Fruit fly (Drosophila melanogaster): Measurements from ENCODE around the gene ScsbetaA.

The ScsbetaA gene

dm6 chr3R:8965546-8965945 is 27.0 kb downstream of the ScsbetaA start:
- TF ChIP-seq zen (tag; optimal IDR thresholded peaks at IDR 0.05) (peak; percentile 91), jumu (GFP tag; optimal IDR thresholded peaks at IDR 0.05) (no peak), kni (GFP tag; optimal IDR thresholded peaks at IDR 0.05) (peak; percentile 9), tll (GFP tag; optimal IDR thresholded peaks at IDR 0.05) (peak in 1 of 2 experiments; percentile 91)

- TF ChIP-seq Hr51 (GFP tag; optimal IDR thresholded peaks at IDR 0.05) (no peak), Drgx (GFP tag; IDR thresholded peaks at IDR 0.05) (0 out of 2 replicates have a peak, but pooled peaks have one; percentile 9)
Observed at dm6 chr3R:8966598-8966997, 28.1 kb downstream of the ScsbetaA start.

- TF ChIP-seq Dek (tag; optimal IDR thresholded peaks at IDR 0.05) (no peak), CG18262 (tag; optimal IDR thresholded peaks at IDR 0.05) (peak; percentile 2), eve (GFP tag; optimal IDR thresholded peaks at IDR 0.05) (peak in 1 of 2 experiments; percentile 2)
Observed at dm6 chr3R:8968837-8969236, 30.3 kb downstream of the ScsbetaA start.

- no peak for TF ChIP-seq Sox102F (GFP tag; optimal IDR thresholded peaks at IDR 0.05)
- TF ChIP-seq vvl (GFP tag; IDR thresholded peaks at IDR 0.05): 0 out of 2 replicates have a peak, but pooled peaks have one; percentile 7
- TF ChIP-seq kni (GFP tag; optimal IDR thresholded peaks at IDR 0.05): peak; percentile 96
- peak; percentile 76 for TF ChIP-seq sd (tag; optimal IDR thresholded peaks at IDR 0.05)
- peak; percentile 61 for TF ChIP-seq CG12769 (tag; optimal IDR thresholded peaks at IDR 0.05)
- TF ChIP-seq CG14710 (tag; optimal IDR thresholded peaks at IDR 0.05): no peak
- peak; percentile 17 for TF ChIP-seq sqz (GFP tag; optimal IDR thresholded peaks at IDR 0.05)
- TF ChIP-seq mld (GFP tag; IDR thresholded peaks at IDR 0.05; ENCODE audit: partially characterized antibody): 0 out of 3 replicates have a peak, but pooled peaks have one; percentile 20
- no peak for TF ChIP-seq Ets65A (GFP tag)
- TF ChIP-seq hb (GFP tag; IDR thresholded peaks at IDR 0.05; ENCODE audit: partially characterized antibody): no peak
- peak; percentile 32 for TF ChIP-seq Blimp-1 (GFP tag; optimal IDR thresholded peaks at IDR 0.05)
- peak; percentile 74 for TF ChIP-seq crol (GFP tag; IDR thresholded peaks at IDR 0.05)
- TF ChIP-seq ATbp (GFP tag; optimal IDR thresholded peaks at IDR 0.05): no peak
Observed at dm6 chr3R:8969301-8969925, 30.9 kb downstream of the ScsbetaA start.

- peak; percentile 24 for TF ChIP-seq Sox102F (GFP tag; optimal IDR thresholded peaks at IDR 0.05)
- peak; percentile 8 for TF ChIP-seq kni (GFP tag; optimal IDR thresholded peaks at IDR 0.05)
- TF ChIP-seq gem (tag; optimal IDR thresholded peaks at IDR 0.05): peak; percentile 21
- no peak for TF ChIP-seq CG12219 (GFP tag; optimal IDR thresholded peaks at IDR 0.05)
- TF ChIP-seq YL-1 (GFP tag; optimal IDR thresholded peaks at IDR 0.05): no peak
- TF ChIP-seq CG2712 (tag; optimal IDR thresholded peaks at IDR 0.05): peak; percentile 20
Observed at dm6 chr3R:8969926-8970306, 31.4 kb downstream of the ScsbetaA start.

- peak; percentile 96 for TF ChIP-seq Blimp-1 (GFP tag; optimal IDR thresholded peaks at IDR 0.05)
- no peak for TF ChIP-seq row (GFP tag; IDR thresholded peaks at IDR 0.05)
- 0 out of 2 replicates have a peak, but pooled peaks have one; percentile 39 for TF ChIP-seq CG4360 (GFP tag; IDR thresholded peaks at IDR 0.05)
- TF ChIP-seq kni (GFP tag; optimal IDR thresholded peaks at IDR 0.05): peak; percentile 16
Observed at dm6 chr3R:8970707-8971106, 32.2 kb downstream of the ScsbetaA start.

dm6 chr3R:8971794-8972193 is 33.3 kb downstream of the ScsbetaA start:
- TF ChIP-seq H15 (GFP tag; IDR thresholded peaks at IDR 0.05): 0 out of 3 replicates have a peak, but pooled peaks have one; percentile 48
- TF ChIP-seq CG17568 (GFP tag; optimal IDR thresholded peaks at IDR 0.05): no peak
- no peak for TF ChIP-seq so (GFP tag; IDR thresholded peaks at IDR 0.05)
- TF ChIP-seq nom (GFP tag; optimal IDR thresholded peaks at IDR 0.05): peak; percentile 45
- TF ChIP-seq esg (GFP tag; conservative IDR thresholded peaks at IDR 0.05): no peak
- TF ChIP-seq CG18262 (tag; optimal IDR thresholded peaks at IDR 0.05): no peak
- 0 out of 2 replicates have a peak, but pooled peaks have one; percentile 6 for TF ChIP-seq ttk (GFP tag; IDR thresholded peaks at IDR 0.05)
- peak; percentile 24 for TF ChIP-seq CG1832 (GFP tag; optimal IDR thresholded peaks at IDR 0.05)
- TF ChIP-seq CG11247 (GFP tag; IDR thresholded peaks at IDR 0.05): 0 out of 2 replicates have a peak, but pooled peaks have one; percentile 28
- TF ChIP-seq CG9437 (GFP tag; optimal IDR thresholded peaks at IDR 0.05): no peak
- no peak for TF ChIP-seq CG13775 (GFP tag; optimal IDR thresholded peaks at IDR 0.05)
- no peak for TF ChIP-seq CG15514 (GFP tag; optimal IDR thresholded peaks at IDR 0.05)
- no peak for TF ChIP-seq kni (GFP tag; optimal IDR thresholded peaks at IDR 0.05)
